Worm (Caenorhabditis elegans): Measurements from ENCODE around the gene R04A9.3.

The R04A9.3 gene

DNA sequence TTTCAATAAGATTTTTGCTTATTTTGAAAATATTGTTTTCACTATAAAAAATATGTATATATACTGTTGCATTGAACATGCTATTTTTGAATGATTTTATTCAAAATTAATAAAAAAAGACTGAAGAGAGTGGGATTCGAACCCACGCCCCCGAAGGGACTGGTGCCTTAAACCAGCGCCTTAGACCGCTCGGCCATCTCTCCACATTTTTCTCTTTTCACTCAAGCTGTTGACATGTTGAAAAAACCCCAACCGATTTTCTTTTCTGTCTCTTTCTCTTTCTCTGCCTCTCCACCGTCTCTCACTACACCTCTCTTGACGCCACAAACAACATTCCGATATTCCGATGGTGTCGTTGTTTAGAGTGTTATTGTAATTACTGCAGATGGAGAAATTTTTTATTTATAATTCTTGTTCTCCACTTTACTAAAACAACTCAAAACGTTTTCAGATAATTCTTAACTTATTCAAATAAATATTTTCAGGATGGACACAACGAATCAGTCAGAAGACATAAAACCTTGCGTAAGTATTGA lies 27.2 kb downstream of the R04A9.3 start, which contains the start of gene sor-3 (continued):
- no peak for TF ChIP-seq nfya-2 (GFP tag; IDR thresholded peaks at IDR 0.05)
- TF ChIP-seq B0261.1 (tag; optimal IDR thresholded peaks at IDR 0.05) = peak; percentile 96
- TF ChIP-seq hlh-12 (tag; optimal IDR thresholded peaks at IDR 0.05) = peak; percentile 47
- peak; percentile 82 for TF ChIP-seq attf-3 (GFP tag; conservative IDR thresholded peaks at IDR 0.05)
- peak; percentile 78 for TF ChIP-seq dox-1 (GFP tag; IDR thresholded peaks at IDR 0.05)
- TF ChIP-seq rpc-1 (optimal IDR thresholded peaks at IDR 0.05) = peak; percentile 97
- TF ChIP-seq rpc-1 (tag; optimal IDR thresholded peaks at IDR 0.05) = peak; percentile 96
- TF ChIP-seq ccch-3 (GFP tag; optimal IDR thresholded peaks at IDR 0.05) = no peak
- no peak for TF ChIP-seq pha-4 (tag; optimal IDR thresholded peaks at IDR 0.05)
- peak; percentile 93 for TF ChIP-seq tbp1 (GFP tag; optimal IDR thresholded peaks at IDR 0.05)
- TF ChIP-seq snpc-1.3 (tag; optimal IDR thresholded peaks at IDR 0.05; ENCODE audit: insufficient read depth) = peak; percentile 78
- TF ChIP-seq zim-3 (tag; optimal IDR thresholded peaks at IDR 0.05) = no peak
- TF ChIP-seq aptf-3 (GFP tag; IDR thresholded peaks at IDR 0.05) = no peak
- TF ChIP-seq F39B2.1 (GFP tag; IDR thresholded peaks at IDR 0.05) = no peak
- TF ChIP-seq cebp-2 (GFP tag; IDR thresholded peaks at IDR 0.05) = peak; percentile 62; the same call in 1 of the 2 replicates
- peak; percentile 74 for TF ChIP-seq lsy-27 (tag; optimal IDR thresholded peaks at IDR 0.05; ENCODE audit: borderline replicate concordance, insufficient read depth)
- TF ChIP-seq gei-17 (GFP tag; optimal IDR thresholded peaks at IDR 0.05) = peak; percentile 17
- TF ChIP-seq nhr-179 (tag; optimal IDR thresholded peaks at IDR 0.05) = peak; percentile 35
- TF ChIP-seq Y67H2A.10 (GFP tag; conservative IDR thresholded peaks at IDR 0.05) = no peak; the same call in 1 of the 2 replicates
- TF ChIP-seq K11D2.4 (GFP tag; IDR thresholded peaks at IDR 0.05) = peak; percentile 68
- TF ChIP-seq F10E7.11 (tag; optimal IDR thresholded peaks at IDR 0.05) = no peak
- TF ChIP-seq let-526 (GFP tag; IDR thresholded peaks at IDR 0.05) = peak; percentile 83; the same call in 1 of the 2 replicates
- peak; percentile 68 for TF ChIP-seq egrh-3 (GFP tag; IDR thresholded peaks at IDR 0.05)
- TF ChIP-seq T26A5.8 (tag; optimal IDR thresholded peaks at IDR 0.05) = no peak
- TF ChIP-seq zfh-2 (GFP tag; conservative IDR thresholded peaks at IDR 0.05) = 0 out of 2 replicates have a peak, but pooled peaks have one; percentile 30
- no peak for TF ChIP-seq nhr-27 (tag; optimal IDR thresholded peaks at IDR 0.05)
- TF ChIP-seq ceh-58 (GFP tag; IDR thresholded peaks at IDR 0.05) = no peak
- peak; percentile 76; the same call in 1 of the 2 replicates for TF ChIP-seq egl-44 (GFP tag; IDR thresholded peaks at IDR 0.05)
- no peak for TF ChIP-seq hsf-1 (GFP tag; IDR thresholded peaks at IDR 0.05)
- no peak for TF ChIP-seq hlh-26 (GFP tag; conservative IDR thresholded peaks at IDR 0.05)
- peak; percentile 69 for TF ChIP-seq attf-5 (GFP tag; optimal IDR thresholded peaks at IDR 0.05)
- TF ChIP-seq ceh-27 (GFP tag; optimal IDR thresholded peaks at IDR 0.05) = peak; percentile 42
- TF ChIP-seq hrde-1 (tag; optimal IDR thresholded peaks at IDR 0.05; ENCODE audit: borderline replicate concordance) = peak; percentile 72
- TF ChIP-seq ztf-3 (GFP tag; optimal IDR thresholded peaks at IDR 0.05) = no peak
- TF ChIP-seq C06A6.2 (GFP tag; conservative IDR thresholded peaks at IDR 0.05) = peak; percentile 57; the same call in 1 of the 2 replicates
- no peak for TF ChIP-seq ets-4 (GFP tag; optimal IDR thresholded peaks at IDR 0.05)
- TF ChIP-seq ceh-79 (tag; optimal IDR thresholded peaks at IDR 0.05) = no peak
- TF ChIP-seq somi-1 (GFP tag; optimal IDR thresholded peaks at IDR 0.05) = peak; percentile 20
- peak; percentile 30 for TF ChIP-seq repo-1 (tag; optimal IDR thresholded peaks at IDR 0.05)
- TF ChIP-seq nfyb-1 (GFP tag; IDR thresholded peaks at IDR 0.05) = peak; percentile 85
- TF ChIP-seq D2030.7 (GFP tag; IDR thresholded peaks at IDR 0.05) = peak; percentile 84
- TF ChIP-seq him-1 (tag; optimal IDR thresholded peaks at IDR 0.05) = peak; percentile 72
- TF ChIP-seq dpff-1 (tag; optimal IDR thresholded peaks at IDR 0.05) = no peak
- peak; percentile 86 for TF ChIP-seq snpc-3.4 (tag; optimal IDR thresholded peaks at IDR 0.05)
- TF ChIP-seq cebp-1 (GFP tag; IDR thresholded peaks at IDR 0.05) = no peak
- no peak for TF ChIP-seq cebp-1 (tag; optimal IDR thresholded peaks at IDR 0.05)
- TF ChIP-seq ztf-25 (GFP tag; IDR thresholded peaks at IDR 0.05) = peak; percentile 88
- TF ChIP-seq ama-1 (optimal IDR thresholded peaks at IDR 0.05) = no peak
- peak; percentile 44 to 60 for TF ChIP-seq ama-1 (GFP tag; optimal IDR thresholded peaks at IDR 0.05)
